Worm (Caenorhabditis elegans) whole organism, young adult: ENCODE measurements around the gene bath-37.
A peak's percentile ranks its signal among the peaks of the same experiment; 100 is the strongest.

Experiments
- B0336.3 ChIP-seq: fragments of 200-800 bp; sonication (Bioruptor generic); IDR thresholded peaks from 2 replicates; pipeline ENCODE4 v1.3.6; 2022; ENCODE audit warnings: missing genetic modification characterization, missing compliant biosample characterization
- F33H1.4 ChIP-seq: fragments of 200-800 bp; sonication (Bioruptor generic); IDR thresholded peaks from 2 replicates; pipeline ENCODE4 v1.3.6; 2022; ENCODE audit warnings: missing genetic modification reagents, missing genetic modification characterization, missing compliant biosample characterization
- F52B5.7 ChIP-seq: sonication (generic microtip); optimal IDR thresholded peaks from 2 replicates; lab custom pipeline; 2016; ENCODE audit warnings: mild to moderate bottlenecking, missing genetic modification characterization, missing compliant biosample characterization
- K11D2.4 ChIP-seq: fragments of 200-800 bp; sonication (Bioruptor generic); IDR thresholded peaks from 2 replicates; pipeline ENCODE4 v1.3.6; 2022; ENCODE audit warnings: missing genetic modification reagents, missing genetic modification characterization, missing compliant biosample characterization
- T26A5.8 ChIP-seq: sonication (generic microtip); optimal IDR thresholded peaks from 2 replicates; lab custom pipeline; 2016; ENCODE audit warnings: missing genetic modification characterization, missing compliant biosample characterization
- Y56A3A.18 ChIP-seq: fragments of 200-800 bp; sonication (Bioruptor generic); IDR thresholded peaks from 2 replicates; pipeline ENCODE4 v1.3.6; 2022; ENCODE audit warnings: missing genetic modification reagents, missing genetic modification characterization, missing compliant biosample characterization
- Y95B8A.8 ChIP-seq: fragments of 200-800 bp; sonication (Bioruptor generic); IDR thresholded peaks from 2 replicates; pipeline ENCODE4 v1.3.6; 2022; ENCODE audit warnings: missing genetic modification reagents, missing genetic modification characterization, missing compliant biosample characterization
- ZK185.1 ChIP-seq: sonication (generic microtip); optimal IDR thresholded peaks from 2 replicates; lab custom pipeline; 2016; ENCODE audit warnings: mild to moderate bottlenecking, missing genetic modification characterization, missing compliant biosample characterization; ENCODE audit not compliant: poor library complexity, severe bottlenecking
- ama-1 ChIP-seq, 3 experiments: fragments of 150-350 bp in 1 of 3; sonication (generic microtip) in 2 of 3; optimal IDR thresholded peaks; 2 replicates each; lab custom pipeline; 2014 to 2018; ENCODE audit warnings: missing biosample characterization in 2 of 3, missing genetic modification characterization in 2 of 3, missing genetic modification reagents in 2 of 3
- attf-6 ChIP-seq: fragments of 200-800 bp; sonication (Bioruptor generic); IDR thresholded peaks from 2 replicates; pipeline ENCODE4 v1.3.6; 2022; ENCODE audit warnings: missing genetic modification reagents, missing genetic modification characterization, missing compliant biosample characterization
- ccch-3 ChIP-seq: fragments of 200-800 bp; sonication (Bioruptor generic); optimal IDR thresholded peaks from 2 replicates; lab custom pipeline; 2018; ENCODE audit warnings: mild to moderate bottlenecking, missing genetic modification characterization, missing compliant biosample characterization
- cebp-1 ChIP-seq, 2 experiments: fragments of 200-800 bp in 1 of 2; sonication (Bioruptor generic) in 1 of 2; sonication (generic microtip) in 1 of 2; IDR thresholded peaks in 1 of 2; optimal IDR thresholded peaks in 1 of 2; 2 replicates each; pipeline versions ENCODE4 v1.3.6 to Lab custom; 2017 to 2022; ENCODE audit warnings: missing compliant biosample characterization in 2 of 2, missing genetic modification characterization in 2 of 2, mild to moderate bottlenecking in 1 of 2, missing genetic modification reagents in 1 of 2, moderate library complexity in 1 of 2
- cebp-2 ChIP-seq: fragments of 200-800 bp; sonication (Bioruptor generic); IDR thresholded peaks from 2 replicates; pipeline ENCODE4 v1.3.6; 2022; ENCODE audit warnings: missing genetic modification characterization, missing compliant biosample characterization
- die-1 ChIP-seq: sonication (generic microtip); optimal IDR thresholded peaks from 2 replicates; lab custom pipeline; 2016; ENCODE audit warnings: missing genotype, mild to moderate bottlenecking, missing genetic modification characterization, missing compliant biosample characterization
- egl-44 ChIP-seq: fragments of 200-800 bp; sonication (Bioruptor generic); IDR thresholded peaks from 2 replicates; pipeline ENCODE4 v1.3.6; 2022; ENCODE audit warnings: missing genetic modification reagents, missing genetic modification characterization, missing compliant biosample characterization
- ekl-4 ChIP-seq: fragments of 200-800 bp; sonication (Bioruptor generic); IDR thresholded peaks from 2 replicates; pipeline ENCODE4 v1.3.6; 2022; ENCODE audit warnings: missing genetic modification reagents, missing genetic modification characterization, missing compliant biosample characterization
- gei-17 ChIP-seq: fragments of 200-800 bp; sonication (Bioruptor generic); optimal IDR thresholded peaks from 2 replicates; lab custom pipeline; 2018; ENCODE audit warnings: mild to moderate bottlenecking, missing genetic modification characterization, missing compliant biosample characterization
- hmg-1.2 ChIP-seq: fragments of 200-800 bp; sonication (Bioruptor generic); IDR thresholded peaks from 2 replicates; pipeline ENCODE4 v1.3.6; 2022; ENCODE audit warnings: missing genetic modification reagents, missing genetic modification characterization, missing compliant biosample characterization
- lin-26 ChIP-seq: fragments of 200-800 bp; sonication (Bioruptor generic); IDR thresholded peaks from 2 replicates; pipeline ENCODE4 v1.3.6; 2022; ENCODE audit warnings: missing genetic modification reagents, missing genetic modification characterization, missing compliant biosample characterization
- lin-40 ChIP-seq: sonication (generic microtip); optimal IDR thresholded peaks from 2 replicates; lab custom pipeline; 2016; ENCODE audit warnings: missing genetic modification characterization, mild to moderate bottlenecking, missing compliant biosample characterization, missing genotype, missing genetic modification reagents
- lin-54 ChIP-seq: fragments of 200-800 bp; sonication (Bioruptor generic); optimal IDR thresholded peaks from 2 replicates; lab custom pipeline; 2018; ENCODE audit warnings: mild to moderate bottlenecking, missing genetic modification characterization, missing compliant biosample characterization
- lir-1 ChIP-seq: fragments of 200-800 bp; sonication (Bioruptor generic); conservative IDR thresholded peaks from 2 replicates; pipeline ENCODE4 v1.3.6; 2022; ENCODE audit warnings: missing genetic modification reagents, missing genetic modification characterization, missing compliant biosample characterization
- madf-6 ChIP-seq: fragments of 200-800 bp; sonication (Bioruptor generic); IDR thresholded peaks from 2 replicates; pipeline ENCODE4 v1.3.6; 2022; ENCODE audit warnings: missing genetic modification reagents, missing genetic modification characterization, missing compliant biosample characterization
- mes-4 ChIP-seq: sonication (generic microtip); optimal IDR thresholded peaks from 2 replicates; lab custom pipeline; 2016; ENCODE audit warnings: missing genotype, missing genetic modification characterization, missing compliant biosample characterization
- nfyb-1 ChIP-seq: fragments of 200-800 bp; sonication (Bioruptor generic); IDR thresholded peaks from 2 replicates; pipeline ENCODE4 v1.3.6; 2022; ENCODE audit warnings: missing genetic modification reagents, missing genetic modification characterization, missing compliant biosample characterization
- nhr-27 ChIP-seq: fragments of 200-800 bp; sonication (Bioruptor generic); optimal IDR thresholded peaks from 2 replicates; lab custom pipeline; 2018; ENCODE audit warnings: mild to moderate bottlenecking, missing genetic modification characterization, moderate library complexity, missing compliant biosample characterization
- nhr-80 ChIP-seq: sonication (generic microtip); optimal IDR thresholded peaks from 2 replicates; lab custom pipeline; 2016; ENCODE audit warnings: missing genetic modification characterization, missing compliant biosample characterization
- pbrm-1 ChIP-seq: fragments of 200-800 bp; sonication (Bioruptor generic); IDR thresholded peaks from 2 replicates; pipeline ENCODE4 v1.3.6; 2022; ENCODE audit warnings: missing genetic modification reagents, missing genetic modification characterization, missing compliant biosample characterization
- repo-1 ChIP-seq: sonication (generic microtip); optimal IDR thresholded peaks from 2 replicates; lab custom pipeline; 2017; ENCODE audit warnings: mild to moderate bottlenecking, missing genetic modification characterization, missing compliant biosample characterization
- unc-130 ChIP-seq: sonication (generic microtip); optimal IDR thresholded peaks from 2 replicates; lab custom pipeline; 2016; ENCODE audit warnings: missing genetic modification reagents, missing genetic modification characterization, missing compliant biosample characterization
- zfh-2 ChIP-seq: fragments of 200-800 bp; sonication (Bioruptor generic); conservative IDR thresholded peaks from 2 replicates; pipeline ENCODE4 v1.3.6; 2022; ENCODE audit warnings: missing genetic modification reagents, missing genetic modification characterization, missing compliant biosample characterization
- ztf-18 ChIP-seq: sonication (generic microtip); optimal IDR thresholded peaks from 2 replicates; lab custom pipeline; 2016; ENCODE audit warnings: missing genotype, mild to moderate bottlenecking, missing genetic modification characterization, missing compliant biosample characterization
- ztf-3 ChIP-seq: fragments of 200-800 bp; sonication (Bioruptor generic); optimal IDR thresholded peaks from 2 replicates; lab custom pipeline; 2018; ENCODE audit warnings: mild to moderate bottlenecking, missing genetic modification characterization, missing compliant biosample characterization

The bath-37 gene

ce11 chrIV:12034776-12035175 lies 33.9 kb upstream of the bath-37 start:
- peak; percentile 59 for TF ChIP-seq ama-1 (optimal IDR thresholded peaks at IDR 0.05; lab: Kevin White, UChicago)
- no peak for TF ChIP-seq ama-1 (GFP tag; optimal IDR thresholded peaks at IDR 0.05; lab: Kevin White, UChicago)
- no peak for TF ChIP-seq ztf-18 (tag; lab: Kevin White, UChicago)
- no peak for TF ChIP-seq madf-6 (GFP tag; lab: Robert Waterston, UW)
- no peak for TF ChIP-seq ccch-3 (GFP tag; lab: Kevin White, UChicago)
- TF ChIP-seq zfh-2 (GFP tag; lab: Robert Waterston, UW), result 0 out of 2 replicates have a peak, but pooled peaks have one; percentile 12
- TF ChIP-seq nhr-27, result no peak
- peak; percentile 19; the same call in 1 of the 2 replicates for TF ChIP-seq cebp-2 (GFP tag; lab: Robert Waterston, UW)
- TF ChIP-seq attf-6 (GFP tag; lab: Robert Waterston, UW), result 0 out of 2 replicates have a peak, but pooled peaks have one; percentile 35
- no peak for TF ChIP-seq ztf-3
- no peak for TF ChIP-seq T26A5.8 (tag; lab: Kevin White, UChicago)
- TF ChIP-seq ekl-4 (GFP tag; lab: Robert Waterston, UW), result 0 out of 2 replicates have a peak, but pooled peaks have one; percentile 12
- TF ChIP-seq unc-130 (GFP tag; lab: Kevin White, UChicago), result no peak
- TF ChIP-seq, all 124 proteins: peak for 5

ce11 chrIV:12035422-12035821 lies 33.3 kb upstream of the bath-37 start:
- TF ChIP-seq K11D2.4 (GFP tag; lab: Robert Waterston, UW) (no peak), zfh-2 (GFP tag; lab: Robert Waterston, UW) (0 out of 2 replicates have a peak, but pooled peaks have one; percentile 4), T26A5.8 (tag; lab: Kevin White, UChicago) (no peak), lin-26 (GFP tag; lab: Robert Waterston, UW) (0 out of 2 replicates have a peak, but pooled peaks have one; percentile 8), egl-44 (GFP tag; lab: Robert Waterston, UW) (no peak)
- TF ChIP-seq, all 124 proteins: peak for 2

ce11 chrIV:12036924-12037323 lies 31.8 kb upstream of the bath-37 start:
- no peak for TF ChIP-seq madf-6 (GFP tag; lab: Robert Waterston, UW)
- TF ChIP-seq lir-1, result no peak
- peak; percentile 4 for TF ChIP-seq lin-54 (GFP tag; lab: Kevin White, UChicago)
- TF ChIP-seq hmg-1.2, result 0 out of 2 replicates have a peak, but pooled peaks have one; percentile 8
- peak; percentile 55; the same call in 1 of the 2 replicates for TF ChIP-seq Y56A3A.18 (GFP tag; lab: Robert Waterston, UW)
- TF ChIP-seq B0336.3 (GFP tag; lab: Robert Waterston, UW), result 0 out of 2 replicates have a peak, but pooled peaks have one; percentile 59
- no peak for TF ChIP-seq F33H1.4
- peak; percentile 35 for TF ChIP-seq ZK185.1 (tag; lab: Kevin White, UChicago)
- TF ChIP-seq pbrm-1 (GFP tag; lab: Robert Waterston, UW), result 0 out of 2 replicates have a peak, but pooled peaks have one; percentile 33
- TF ChIP-seq repo-1 (tag; lab: Kevin White, UChicago), result peak; percentile 76
- TF ChIP-seq gei-17, result peak; percentile 41
- no peak for TF ChIP-seq mes-4
- peak; percentile 50 for TF ChIP-seq lin-40 (tag; lab: Kevin White, UChicago)
- peak; percentile 77; the same call in 1 of the 2 replicates for TF ChIP-seq nfyb-1 (GFP tag; lab: Robert Waterston, UW)
- TF ChIP-seq F52B5.7 (tag; lab: Kevin White, UChicago), result no peak
- TF ChIP-seq ama-1 (optimal IDR thresholded peaks at IDR 0.05; lab: Kevin White, UChicago), result peak; percentile 49
- no peak for TF ChIP-seq ama-1 (GFP tag; optimal IDR thresholded peaks at IDR 0.05; lab: Kevin White, UChicago)
- no peak for TF ChIP-seq die-1 (tag; lab: Kevin White, UChicago)
- no peak for TF ChIP-seq cebp-1 (GFP tag; IDR thresholded peaks at IDR 0.05; lab: Robert Waterston, UW)
- TF ChIP-seq cebp-1 (tag; optimal IDR thresholded peaks at IDR 0.05; lab: Kevin White, UChicago), result peak; percentile 63

DNA sequence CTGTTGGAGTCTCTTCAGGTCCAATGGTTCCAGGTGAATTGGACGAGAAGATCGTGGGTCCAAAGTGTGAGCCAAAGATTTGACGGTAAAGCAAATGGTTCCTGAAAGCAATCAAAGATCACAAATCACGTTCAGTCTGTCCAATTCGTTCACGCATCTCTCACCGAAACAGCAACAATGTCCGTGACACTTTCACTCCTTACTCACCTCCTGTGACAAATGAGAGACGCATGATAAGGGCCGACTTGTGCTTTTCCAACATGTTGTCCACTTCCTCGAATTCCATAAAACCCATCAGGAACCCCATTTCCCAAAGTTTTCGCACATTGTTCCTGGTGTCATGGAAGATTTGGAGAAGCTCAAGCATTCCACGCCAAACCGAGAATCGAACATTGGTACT lies 28.3 kb upstream of the bath-37 start:
- TF ChIP-seq Y95B8A.8 (no peak), nhr-80 (tag; lab: Kevin White, UChicago) (peak; percentile 76)
